Worm (Caenorhabditis elegans): ENCODE data around the gene E04F6.8.

E04F6.8 gene

ce11 chrII:7166768-7167167 lies 44.4 kb downstream of the E04F6.8 start:
- TF ChIP-seq daf-16 (GFP tag; optimal IDR thresholded peaks at IDR 0.05), result no peak
- peak; percentile 65 for TF ChIP-seq daf-16 (tag; optimal IDR thresholded peaks at IDR 0.05)
- no peak for TF ChIP-seq nhr-10 (tag; optimal IDR thresholded peaks at IDR 0.05)
- peak; percentile 91 for TF ChIP-seq dmd-6 (GFP tag; IDR thresholded peaks at IDR 0.05)
- no peak for TF ChIP-seq mdt-29 (GFP tag; IDR thresholded peaks at IDR 0.05)
- peak; percentile 90 for TF ChIP-seq php-3 (GFP tag; IDR thresholded peaks at IDR 0.05)
- TF ChIP-seq nhr-48 (tag; optimal IDR thresholded peaks at IDR 0.05), result peak; percentile 12
- no peak for TF ChIP-seq Y5F2A.4 (GFP tag; optimal IDR thresholded peaks at IDR 0.05)
- no peak for TF ChIP-seq hmg-1.1 (GFP tag; IDR thresholded peaks at IDR 0.05)
- TF ChIP-seq hlh-11 (tag; optimal IDR thresholded peaks at IDR 0.05), result peak; percentile 60
- TF ChIP-seq tag-97 (GFP tag; IDR thresholded peaks at IDR 0.05), result no peak
- no peak for TF ChIP-seq ztf-11 (tag; optimal IDR thresholded peaks at IDR 0.05)
- TF ChIP-seq F49E8.2 (tag; optimal IDR thresholded peaks at IDR 0.05; ENCODE audit: borderline replicate concordance), result no peak
- peak; percentile 80 for TF ChIP-seq dve-1 (tag; optimal IDR thresholded peaks at IDR 0.05; ENCODE audit: insufficient read depth)
- TF ChIP-seq unc-130 (GFP tag; optimal IDR thresholded peaks at IDR 0.05), result no peak
- TF ChIP-seq nhr-77 (tag; optimal IDR thresholded peaks at IDR 0.05), result peak; percentile 76
- peak; percentile 97 for TF ChIP-seq nhr-28 (tag; optimal IDR thresholded peaks at IDR 0.05)
- TF ChIP-seq daf-12 (tag; optimal IDR thresholded peaks at IDR 0.05), result no peak
- TF ChIP-seq T26A8.4 (GFP tag; IDR thresholded peaks at IDR 0.05), result no peak
- TF ChIP-seq lin-1 (GFP tag; IDR thresholded peaks at IDR 0.05), result no peak
- TF ChIP-seq pqm-1 (tag; optimal IDR thresholded peaks at IDR 0.05), result peak; percentile 92
- TF ChIP-seq nhr-102 (tag; optimal IDR thresholded peaks at IDR 0.05), result peak; percentile 46

ce11 chrII:7165749-7166148 lies 45.4 kb downstream of the E04F6.8 start, which contains the start of gene mfsd-13.2:
Gene mfsd-13.2, minus strand, starts transcription at chrII:7165849.
- peak in 1 of 2 experiments; percentile 76 for TF ChIP-seq unc-62 (GFP tag; optimal IDR thresholded peaks at IDR 0.05 in 1 of 2)
- no peak for TF ChIP-seq unc-62 (tag; optimal IDR thresholded peaks at IDR 0.05)
- TF ChIP-seq T26A8.4 (GFP tag; IDR thresholded peaks at IDR 0.05), result no peak

- TF ChIP-seq zip-11 (GFP tag; IDR thresholded peaks at IDR 0.05) (no peak), unc-62 (GFP tag; optimal IDR thresholded peaks at IDR 0.05 in 1 of 2) (peak in 1 of 2 experiments; percentile 30), unc-62 (tag; optimal IDR thresholded peaks at IDR 0.05) (no peak)
Measured at ce11 chrII:7161512-7161911, 49.7 kb downstream of the E04F6.8 start, which contains the start of gene C27H5.12. Gene C27H5.12, minus strand, starts transcription at chrII:7161612.

All from whole organism, L4 larva.